Fruit fly (Drosophila melanogaster): Measurements from ENCODE around the gene SNF4Agamma.

The SNF4Agamma gene

DNA sequence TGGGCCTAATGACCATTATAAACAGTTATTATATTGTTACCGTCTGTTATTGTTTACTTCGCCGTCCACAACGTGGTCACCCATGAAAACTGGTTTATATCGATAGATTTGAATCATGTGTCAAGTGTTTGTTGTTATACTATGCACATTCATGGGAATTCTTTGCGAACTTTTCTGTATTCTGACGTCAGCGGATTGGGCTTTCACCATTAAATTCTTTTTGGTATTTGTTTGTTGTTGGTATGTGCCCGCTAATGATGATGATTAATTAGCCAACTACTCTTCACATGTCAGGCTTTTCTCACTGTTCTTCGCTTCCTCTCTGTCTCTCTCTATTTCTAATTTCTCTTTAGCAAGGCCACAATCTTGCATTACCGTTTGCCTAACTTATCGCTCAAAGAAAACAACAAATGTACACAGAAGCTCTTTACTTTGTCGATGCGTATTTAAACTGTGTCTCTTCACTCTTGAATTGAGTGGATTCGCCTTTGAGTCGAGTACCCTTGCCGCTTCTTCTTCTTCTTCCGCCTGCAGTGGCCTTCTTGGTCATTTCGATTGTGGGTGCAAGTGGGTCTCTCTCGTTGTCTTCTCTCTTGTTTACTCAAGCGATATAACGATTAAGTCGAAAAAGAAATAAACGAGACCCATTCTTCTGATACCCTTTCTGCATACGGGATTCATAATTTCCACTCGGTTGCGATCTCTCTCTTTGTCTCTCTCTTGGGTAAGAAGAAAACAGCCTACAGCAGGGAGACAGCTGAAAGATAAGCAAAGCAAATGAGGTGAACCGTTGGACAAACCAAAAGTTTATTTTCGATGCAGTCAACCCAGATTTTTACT, 63.3 kb downstream of the SNF4Agamma start (continued):
- TF ChIP-seq Dip3 (GFP tag; optimal IDR thresholded peaks at IDR 0.05), result no peak
- peak; percentile 40; the same call in 1 of the 2 replicates for TF ChIP-seq sens-2 (GFP tag; IDR thresholded peaks at IDR 0.05)
- TF ChIP-seq ssp (GFP tag; IDR thresholded peaks at IDR 0.05), result no peak
- TF ChIP-seq CG12659 (GFP tag; optimal IDR thresholded peaks at IDR 0.05), result no peak
- no peak for TF ChIP-seq bab2 (GFP tag; optimal IDR thresholded peaks at IDR 0.05)
- TF ChIP-seq B-H2 (GFP tag; optimal IDR thresholded peaks at IDR 0.05), result peak; percentile 28
- no peak for TF ChIP-seq CG7928 (GFP tag; optimal IDR thresholded peaks at IDR 0.05)
- no peak for TF ChIP-seq Abd-B (GFP tag; optimal IDR thresholded peaks at IDR 0.05)
- TF ChIP-seq Dad (GFP tag; optimal IDR thresholded peaks at IDR 0.05), result no peak
- TF ChIP-seq Meics (GFP tag; optimal IDR thresholded peaks at IDR 0.05), result no peak
- TF ChIP-seq twi (tag; optimal IDR thresholded peaks at IDR 0.05), result no peak
- TF ChIP-seq prd (optimal IDR thresholded peaks at IDR 0.05), result no peak
- TF ChIP-seq prd (GFP tag; IDR thresholded peaks at IDR 0.05), result no peak
- TF ChIP-seq Ets65A (GFP tag), result no peak
- TF ChIP-seq Hr3 (GFP tag; optimal IDR thresholded peaks at IDR 0.05), result no peak
- TF ChIP-seq tx (GFP tag; optimal IDR thresholded peaks at IDR 0.05), result no peak
- no peak for TF ChIP-seq CG11504 (tag; optimal IDR thresholded peaks at IDR 0.05)
- no peak for TF ChIP-seq CG4282 (GFP tag; optimal IDR thresholded peaks at IDR 0.05)
- no peak for TF ChIP-seq lilli (GFP tag; optimal IDR thresholded peaks at IDR 0.05)
- peak; percentile 34 for TF ChIP-seq abd-A (tag; optimal IDR thresholded peaks at IDR 0.05)
- no peak for TF ChIP-seq CG14860 (GFP tag; IDR thresholded peaks at IDR 0.05; ENCODE audit: partially characterized antibody)
- TF ChIP-seq CG15479 (GFP tag; optimal IDR thresholded peaks at IDR 0.05), result peak; percentile 2
- no peak for TF ChIP-seq Aef1 (GFP tag; IDR thresholded peaks at IDR 0.05)
- TF ChIP-seq CG12219 (GFP tag; optimal IDR thresholded peaks at IDR 0.05), result peak; percentile 69
- no peak for TF ChIP-seq lov (optimal IDR thresholded peaks at IDR 0.05)
- 0 out of 3 replicates have a peak, but pooled peaks have one; percentile 72 for TF ChIP-seq lov (GFP tag; IDR thresholded peaks at IDR 0.05)
- TF ChIP-seq ttk (GFP tag; IDR thresholded peaks at IDR 0.05), result peak; percentile 22; the same call in 1 of the 2 replicates
- no peak for TF ChIP-seq Optix (GFP tag; IDR thresholded peaks at IDR 0.05)
- no peak for TF ChIP-seq CG8290 (GFP tag; optimal IDR thresholded peaks at IDR 0.05)
- peak in 1 of 2 experiments; percentile 97 for TF ChIP-seq CG8290 (tag; optimal IDR thresholded peaks at IDR 0.05)
- peak; percentile 73 for TF ChIP-seq CG11723 (GFP tag; optimal IDR thresholded peaks at IDR 0.05)
- peak; percentile 63 for TF ChIP-seq CG1233 (GFP tag; optimal IDR thresholded peaks at IDR 0.05)
- TF ChIP-seq mirr (GFP tag; optimal IDR thresholded peaks at IDR 0.05), result peak; percentile 60
- TF ChIP-seq unc-4 (GFP tag; IDR thresholded peaks at IDR 0.05; ENCODE audit: partially characterized antibody), result 0 out of 2 replicates have a peak, but pooled peaks have one; percentile 26
- no peak for TF ChIP-seq pan (optimal IDR thresholded peaks at IDR 0.05)
- TF ChIP-seq pan (GFP tag; optimal IDR thresholded peaks at IDR 0.05 in 1 of 2, IDR thresholded peaks at IDR 0.05 in 1 of 2), result peak in 1 of 2 experiments; percentile 33
- peak; percentile 96 for TF ChIP-seq HLHmδ (GFP tag; optimal IDR thresholded peaks at IDR 0.05)
- TF ChIP-seq Rx (GFP tag; IDR thresholded peaks at IDR 0.05), result no peak
- no peak for TF ChIP-seq CG32767 (GFP tag; IDR thresholded peaks at IDR 0.05)
- peak; percentile 99 for TF ChIP-seq kni (GFP tag; optimal IDR thresholded peaks at IDR 0.05)
- TF ChIP-seq wdn (GFP tag; IDR thresholded peaks at IDR 0.05), result no peak
- TF ChIP-seq klu (GFP tag; IDR thresholded peaks at IDR 0.05), result no peak
- TF ChIP-seq CG14710 (tag; optimal IDR thresholded peaks at IDR 0.05), result peak; percentile 44
- no peak for TF ChIP-seq CG4730 (GFP tag; IDR thresholded peaks at IDR 0.05)
- no peak for TF ChIP-seq CG7372 (GFP tag; IDR thresholded peaks at IDR 0.05)
- no peak for TF ChIP-seq chif (GFP tag; optimal IDR thresholded peaks at IDR 0.05)
- no peak for TF ChIP-seq HmgD (GFP tag; optimal IDR thresholded peaks at IDR 0.05)
- TF ChIP-seq Lhr (GFP tag; optimal IDR thresholded peaks at IDR 0.05), result peak; percentile 5
- TF ChIP-seq lmd (GFP tag; IDR thresholded peaks at IDR 0.05), result no peak
- no peak for TF ChIP-seq CG3065 (GFP tag; optimal IDR thresholded peaks at IDR 0.05)
- TF ChIP-seq lab (GFP tag; optimal IDR thresholded peaks at IDR 0.05), result peak; percentile 33
